Fruit fly (Drosophila melanogaster): ENCODE data around the gene Hr39.
A peak's percentile ranks its signal among the peaks of the same experiment; 100 is the strongest.

Gene Hr39

DNA sequence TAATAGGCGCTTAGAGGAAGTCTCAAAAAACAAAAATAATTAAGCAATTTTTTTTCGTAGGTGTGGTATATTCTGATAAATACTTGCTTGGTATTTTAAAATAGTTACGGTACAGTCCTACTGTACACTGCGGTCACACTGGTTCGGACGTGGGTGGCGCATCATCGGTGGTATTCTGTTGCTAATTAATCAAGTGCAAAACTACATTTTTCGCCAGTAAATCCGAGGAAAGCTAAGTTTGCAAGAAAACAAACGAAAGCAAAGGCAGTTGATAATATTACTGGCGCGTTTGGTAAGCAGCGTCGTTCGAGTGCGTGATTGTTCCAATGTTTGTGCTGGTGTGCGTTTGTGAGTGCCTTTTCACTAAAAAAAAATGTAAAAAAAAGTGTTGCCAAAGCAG is 25.8 kb downstream of the Hr39 start, which contains the start of gene CG8671 (continued):
- TF ChIP-seq sqz (GFP tag; optimal IDR thresholded peaks at IDR 0.05): peak; percentile 85
- no peak for TF ChIP-seq CG6175 (GFP tag; IDR thresholded peaks at IDR 0.05)
- peak; percentile 19 for TF ChIP-seq Ets65A (GFP tag)
- no peak for TF ChIP-seq jing (GFP tag; optimal IDR thresholded peaks at IDR 0.05)
- TF ChIP-seq Fer1 (GFP tag; optimal IDR thresholded peaks at IDR 0.05): peak; percentile 1
- TF ChIP-seq CG2120 (GFP tag; optimal IDR thresholded peaks at IDR 0.05): peak; percentile 1
- peak in 1 of 2 experiments; percentile 44 for TF ChIP-seq Pdp1 (GFP tag; optimal IDR thresholded peaks at IDR 0.05)
- TF ChIP-seq CHES-1-like (GFP tag; optimal IDR thresholded peaks at IDR 0.05): peak; percentile 18
- TF ChIP-seq Med (GFP tag): peak; percentile 82
- no peak for TF ChIP-seq CkIIα-i1 (GFP tag; IDR thresholded peaks at IDR 0.05)
- TF ChIP-seq CG12391 (tag; optimal IDR thresholded peaks at IDR 0.05): peak; percentile 30
- peak; percentile 3 for TF ChIP-seq her (GFP tag; optimal IDR thresholded peaks at IDR 0.05)
- peak; percentile 28 for TF ChIP-seq nmo (GFP tag; optimal IDR thresholded peaks at IDR 0.05)
- TF ChIP-seq CG31224 (GFP tag; IDR thresholded peaks at IDR 0.05): no peak
- TF ChIP-seq Elba2 (GFP tag; optimal IDR thresholded peaks at IDR 0.05): no peak
- 0 out of 2 replicates have a peak, but pooled peaks have one; percentile 12 for TF ChIP-seq CG14441 (GFP tag; IDR thresholded peaks at IDR 0.05)
- no peak for TF ChIP-seq Xrp1 (GFP tag; IDR thresholded peaks at IDR 0.05)
- no peak for TF ChIP-seq NC2β (GFP tag; optimal IDR thresholded peaks at IDR 0.05)
- no peak for TF ChIP-seq nau (GFP tag; optimal IDR thresholded peaks at IDR 0.05)
- TF ChIP-seq Sin3A (optimal IDR thresholded peaks at IDR 0.05): peak; percentile 33
- peak; percentile 40 for TF ChIP-seq CG15514 (GFP tag; optimal IDR thresholded peaks at IDR 0.05)
- TF ChIP-seq Sry-δ (GFP tag; optimal IDR thresholded peaks at IDR 0.05): peak; percentile 11
- TF ChIP-seq MBD-R2 (GFP tag; IDR thresholded peaks at IDR 0.05): peak; percentile 49
- TF ChIP-seq Max (GFP tag; optimal IDR thresholded peaks at IDR 0.05): no peak
- peak; percentile 96 for TF ChIP-seq wek (GFP tag; optimal IDR thresholded peaks at IDR 0.05)
- no peak for TF ChIP-seq p53 (GFP tag; optimal IDR thresholded peaks at IDR 0.05)
- TF ChIP-seq ara (GFP tag; IDR thresholded peaks at IDR 0.05): no peak
- peak; percentile 39; the same call in 1 of the 3 replicates for TF ChIP-seq zfh1 (GFP tag; IDR thresholded peaks at IDR 0.05)
- TF ChIP-seq CG18476 (GFP tag; optimal IDR thresholded peaks at IDR 0.05): no peak
- no peak for TF ChIP-seq Ravus (GFP tag; IDR thresholded peaks at IDR 0.05)
- peak; percentile 43 for TF ChIP-seq Lhr (GFP tag; optimal IDR thresholded peaks at IDR 0.05)
- TF ChIP-seq CG4617 (GFP tag; optimal IDR thresholded peaks at IDR 0.05; ENCODE audit: borderline replicate concordance): peak; percentile 83
- TF ChIP-seq dm (GFP tag; optimal IDR thresholded peaks at IDR 0.05): no peak
- peak; percentile 47 for TF ChIP-seq HmgZ (tag; optimal IDR thresholded peaks at IDR 0.05)
- peak; percentile 31 for TF ChIP-seq CG6765 (GFP tag; optimal IDR thresholded peaks at IDR 0.05)
- peak; percentile 90 for TF ChIP-seq gfzf (GFP tag; optimal IDR thresholded peaks at IDR 0.05)
- no peak for TF ChIP-seq CG8089 (GFP tag; optimal IDR thresholded peaks at IDR 0.05)
- no peak for TF ChIP-seq CG11093 (GFP tag; IDR thresholded peaks at IDR 0.05)
- TF ChIP-seq fd102C (GFP tag; optimal IDR thresholded peaks at IDR 0.05): no peak
- peak; percentile 2 for TF ChIP-seq caup (GFP tag; optimal IDR thresholded peaks at IDR 0.05; ENCODE audit: severe bottlenecking)
- peak in 1 of 2 experiments; percentile 4 for TF ChIP-seq crp (GFP tag; optimal IDR thresholded peaks at IDR 0.05)
- no peak for TF ChIP-seq Sry-β (GFP tag; optimal IDR thresholded peaks at IDR 0.05)
- peak; percentile 86 for TF ChIP-seq sens (GFP tag)
- TF ChIP-seq CG18619 (GFP tag; optimal IDR thresholded peaks at IDR 0.05): no peak
- peak; percentile 36 for TF ChIP-seq CG10267 (tag; optimal IDR thresholded peaks at IDR 0.05)
- peak; percentile 28 for TF ChIP-seq ftz-f1 (GFP tag; optimal IDR thresholded peaks at IDR 0.05)
- no peak for TF ChIP-seq br (optimal IDR thresholded peaks at IDR 0.05)
- TF ChIP-seq NFAT (GFP tag; IDR thresholded peaks at IDR 0.05): no peak
